Worm (Caenorhabditis elegans) whole organism, young adult: ENCODE measurements around the gene pks-1.

Experiments
- C06A6.2 ChIP-seq: fragments of 200-800 bp; sonication (Bioruptor generic); conservative IDR thresholded peaks from 2 replicates; pipeline ENCODE4 v1.3.6; 2022; ENCODE audit warnings: missing genetic modification characterization, missing compliant biosample characterization
- F22D6.2 ChIP-seq: sonication (generic microtip); optimal IDR thresholded peaks from 2 replicates; lab custom pipeline; 2016; ENCODE audit warnings: mild to moderate bottlenecking, missing genetic modification characterization, missing compliant biosample characterization
- T07F8.4 ChIP-seq: sonication (generic microtip); optimal IDR thresholded peaks from 2 replicates; lab custom pipeline; 2016; ENCODE audit warnings: mild to moderate bottlenecking, missing genetic modification characterization, moderate library complexity, missing compliant biosample characterization
- ama-1 ChIP-seq, 3 experiments: fragments of 150-350 bp in 1 of 3; sonication (generic microtip) in 2 of 3; optimal IDR thresholded peaks; 2 replicates each; lab custom pipeline; 2014 to 2018; ENCODE audit warnings: missing biosample characterization in 2 of 3, missing genetic modification characterization in 2 of 3, missing genetic modification reagents in 2 of 3
- dpl-1 ChIP-seq: fragments of 150-350 bp; optimal IDR thresholded peaks from 2 replicates; lab custom pipeline; 2014; ENCODE audit warnings: missing biosample characterization, missing genetic modification reagents, missing genetic modification characterization
- efl-1 ChIP-seq: fragments of 150-350 bp; optimal IDR thresholded peaks from 2 replicates; lab custom pipeline; 2014; ENCODE audit warnings: missing biosample characterization, missing genetic modification reagents, missing genetic modification characterization
- sea-2 ChIP-seq: fragments of 200-800 bp; sonication (Bioruptor generic); IDR thresholded peaks from 2 replicates; pipeline ENCODE4 v1.3.6; 2022; ENCODE audit warnings: missing genetic modification characterization, missing compliant biosample characterization
- snpc-4 ChIP-seq, 5 experiments: fragments of 150-350 bp in 1 of 5; sonication (generic microtip) in 4 of 5; optimal IDR thresholded peaks; 2 replicates each; lab custom pipeline; 2014 to 2018; ENCODE audit warnings: missing genetic modification characterization in 5 of 5, missing biosample characterization in 3 of 5, antibody characterized with exemption in 2 of 5, mild to moderate bottlenecking in 2 of 5, missing compliant biosample characterization in 2 of 5, missing genotype in 2 of 5, moderate library complexity in 2 of 5, missing genetic modification reagents in 1 of 5
- unc-62 ChIP-seq: fragments of 150-350 bp; optimal IDR thresholded peaks from 2 replicates; lab custom pipeline; 2014; ENCODE audit warnings: missing biosample characterization, missing genetic modification reagents, missing genetic modification characterization
- ztf-26 ChIP-seq: sonication (generic microtip); optimal IDR thresholded peaks from 2 replicates; lab custom pipeline; 2017; ENCODE audit warnings: missing genetic modification characterization, missing compliant biosample characterization

DNA sequence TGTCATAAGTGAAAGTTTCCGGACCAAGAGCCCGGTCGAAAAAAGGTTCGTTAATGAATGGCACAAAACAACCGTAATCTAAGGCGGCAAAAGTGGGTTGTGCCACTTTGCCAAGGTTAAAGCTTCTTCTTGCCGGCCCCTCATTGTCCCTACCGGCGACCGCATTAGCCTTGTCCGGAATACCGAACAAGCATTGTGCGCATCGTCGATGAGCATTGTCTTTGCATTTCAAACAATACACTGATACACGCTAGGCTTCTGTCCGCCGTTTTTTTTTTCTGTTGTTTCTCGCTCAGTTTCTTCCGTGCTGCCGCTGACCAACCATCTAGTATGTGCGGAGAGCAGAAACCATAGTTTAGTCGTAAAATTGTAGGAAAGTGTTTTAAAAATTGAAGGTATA, 16.3 kb upstream of the pks-1 start, which contains the start of gene C03F11.2:
- TF ChIP-seq T07F8.4 (tag; lab: Kevin White, UChicago) (no peak), unc-62 (GFP tag; lab: Kevin White, UChicago) (no peak), ama-1 (optimal IDR thresholded peaks at IDR 0.05; lab: Kevin White, UChicago) (no peak), ama-1 (GFP tag; optimal IDR thresholded peaks at IDR 0.05; lab: Kevin White, UChicago) (no peak), dpl-1 (GFP tag; lab: Kevin White, UChicago) (no peak), snpc-4 (GFP tag; optimal IDR thresholded peaks at IDR 0.05; lab: Kevin White, UChicago) (no peak), snpc-4 (tag; optimal IDR thresholded peaks at IDR 0.05; lab: Kevin White, UChicago) (no peak), sea-2 (GFP tag; lab: Robert Waterston, UW) (no peak), ztf-26 (tag; lab: Kevin White, UChicago) (no peak), efl-1 (GFP tag; lab: Kevin White, UChicago) (no peak), C06A6.2 (GFP tag; lab: Robert Waterston, UW) (no peak), F22D6.2 (tag; lab: Kevin White, UChicago) (no peak)
